Worm (Caenorhabditis elegans) whole organism, L1 larva: ENCODE measurements around the gene H03E18.2.

Experiments used
- alr-1 ChIP-seq: fragments of 200-800 bp; sonication (Bioruptor generic); optimal IDR thresholded peaks from 2 replicates; lab custom pipeline; 2018; ENCODE audit warnings: borderline replicate concordance, mild to moderate bottlenecking, missing genetic modification characterization, missing compliant biosample characterization
- ama-1 ChIP-seq: fragments of 150-350 bp; optimal IDR thresholded peaks from 2 replicates; lab custom pipeline; 2014
- dpl-1 ChIP-seq, 3 experiments: fragments of 150-350 bp in 2 of 3; sonication (generic microtip) in 1 of 3; optimal IDR thresholded peaks; 2 replicates each; lab custom pipeline; 2014 to 2017; ENCODE audit warnings: missing biosample characterization in 3 of 3, missing genetic modification characterization in 3 of 3, missing genetic modification reagents in 3 of 3
- fkh-8 ChIP-seq: sonication (generic microtip); optimal IDR thresholded peaks from 2 replicates; lab custom pipeline; 2016; ENCODE audit warnings: mild to moderate bottlenecking, missing genetic modification characterization, missing compliant biosample characterization
- nhr-237 ChIP-seq: fragments of 150-350 bp; optimal IDR thresholded peaks from 2 replicates; lab custom pipeline; 2014; ENCODE audit warnings: missing biosample characterization, missing genetic modification characterization
- unc-30 ChIP-seq: sonication (generic microtip); optimal IDR thresholded peaks from 2 replicates; lab custom pipeline; 2017; ENCODE audit warnings: missing biosample characterization, missing genetic modification characterization
- unc-62 ChIP-seq: fragments of 150-350 bp; optimal IDR thresholded peaks from 2 replicates; lab custom pipeline; 2014; ENCODE audit warnings: missing biosample characterization, missing genetic modification reagents, missing genetic modification characterization

DNA sequence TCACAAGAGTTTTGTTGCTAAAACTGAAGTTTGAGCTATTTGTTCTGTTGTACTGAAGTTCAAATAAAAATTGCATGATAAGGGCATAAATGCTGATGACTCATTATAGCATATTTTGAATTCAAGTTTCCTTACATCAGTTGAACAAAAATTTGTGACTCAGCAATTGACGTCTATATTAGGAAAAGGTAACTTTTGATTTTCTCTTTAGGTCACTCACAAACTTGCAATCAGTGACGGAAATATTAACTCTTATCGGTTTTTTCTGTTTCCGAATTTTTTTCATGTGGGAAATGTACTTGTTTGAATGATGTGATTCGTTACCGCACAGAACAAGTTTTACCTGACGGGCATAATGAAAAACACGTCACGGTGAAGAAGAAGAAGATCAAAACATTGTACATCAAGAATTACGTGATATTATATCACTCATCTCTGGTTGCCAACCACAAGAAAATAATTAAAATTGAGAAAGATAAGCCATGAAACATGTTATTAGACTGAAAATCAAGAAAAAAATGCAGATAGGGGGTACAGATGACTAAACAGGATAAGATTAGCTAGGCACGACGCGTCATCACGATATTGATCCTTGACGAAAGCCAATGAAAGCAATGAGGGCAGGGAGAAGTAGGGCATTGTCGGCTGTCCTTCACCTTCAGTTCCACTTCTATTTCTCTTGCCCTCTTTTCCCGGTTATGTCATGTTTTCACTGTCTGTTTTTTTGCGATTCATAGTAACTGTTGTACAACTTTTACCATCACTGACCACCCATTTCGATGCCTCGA is 43.6 kb upstream of the H03E18.2 start:
- TF ChIP-seq dpl-1 (GFP tag; optimal IDR thresholded peaks at IDR 0.05; lab: Kevin White, UChicago), result no peak
- TF ChIP-seq ama-1 (lab: Kevin White, UChicago), result no peak
- no peak for TF ChIP-seq unc-30
- no peak for TF ChIP-seq fkh-8 (tag; lab: Kevin White, UChicago)
- no peak for TF ChIP-seq nhr-237 (tag; lab: Kevin White, UChicago)
- no peak for TF ChIP-seq unc-62
- TF ChIP-seq alr-1 (tag; lab: Kevin White, UChicago), result no peak
